Worm (Caenorhabditis elegans) whole organism, young adult: ENCODE results near the gene lgc-21.

Experiments used
- Y53G8AR.9 ChIP-seq: fragments of 200-800 bp; sonication (Bioruptor generic); conservative IDR thresholded peaks from 2 replicates; pipeline ENCODE4 v1.3.6; 2022; ENCODE audit warnings: missing genetic modification reagents, missing genetic modification characterization, missing compliant biosample characterization
- Y95B8A.8 ChIP-seq: fragments of 200-800 bp; sonication (Bioruptor generic); IDR thresholded peaks from 2 replicates; pipeline ENCODE4 v1.3.6; 2022; ENCODE audit warnings: missing genetic modification reagents, missing genetic modification characterization, missing compliant biosample characterization
- aptf-2 ChIP-seq: fragments of 200-800 bp; sonication (Bioruptor generic); conservative IDR thresholded peaks from 2 replicates; pipeline ENCODE4 v1.3.6; 2022; ENCODE audit warnings: missing genetic modification reagents, missing genetic modification characterization, missing compliant biosample characterization
- atf-7 ChIP-seq: sonication (generic microtip); optimal IDR thresholded peaks from 2 replicates; lab custom pipeline; 2017; ENCODE audit warnings: mild to moderate bottlenecking, missing genetic modification characterization, missing compliant biosample characterization
- bed-2 ChIP-seq: fragments of 200-800 bp; sonication (Bioruptor generic); IDR thresholded peaks from 2 replicates; pipeline ENCODE4 v1.3.6; 2022; ENCODE audit warnings: missing genetic modification reagents, missing genetic modification characterization, missing compliant biosample characterization
- lag-1 ChIP-seq: fragments of 200-800 bp; sonication (Bioruptor generic); IDR thresholded peaks from 2 replicates; pipeline ENCODE4 v1.3.6; 2022; ENCODE audit warnings: missing genetic modification reagents, missing genetic modification characterization, missing compliant biosample characterization
- let-526 ChIP-seq: fragments of 200-800 bp; sonication (Bioruptor generic); IDR thresholded peaks from 2 replicates; pipeline ENCODE4 v1.3.6; 2022; ENCODE audit warnings: missing genetic modification reagents, missing genetic modification characterization, missing compliant biosample characterization
- lir-1 ChIP-seq: fragments of 200-800 bp; sonication (Bioruptor generic); conservative IDR thresholded peaks from 2 replicates; pipeline ENCODE4 v1.3.6; 2022; ENCODE audit warnings: missing genetic modification reagents, missing genetic modification characterization, missing compliant biosample characterization
- nfya-1 ChIP-seq: sonication (generic microtip); optimal IDR thresholded peaks from 2 replicates; lab custom pipeline; 2017; ENCODE audit warnings: antibody characterized with exemption, missing compliant biosample characterization, missing genetic modification characterization, borderline replicate concordance; ENCODE audit not compliant: insufficient read depth
- pha-4 ChIP-seq: fragments of 150-350 bp; sonication (generic microtip); optimal IDR thresholded peaks from 2 replicates; lab custom pipeline; 2014; ENCODE audit warnings: missing biosample characterization, missing genetic modification reagents, missing genetic modification characterization
- snpc-1.1 ChIP-seq: sonication (generic microtip); optimal IDR thresholded peaks from 2 replicates; lab custom pipeline; 2017; ENCODE audit warnings: missing genetic modification characterization, mild to moderate bottlenecking, missing compliant biosample characterization, antibody characterized with exemption, moderate library complexity, missing genotype, missing genetic modification reagents; ENCODE audit not compliant: insufficient read depth
- snpc-4 ChIP-seq, 5 experiments: fragments of 150-350 bp in 1 of 5; sonication (generic microtip) in 4 of 5; optimal IDR thresholded peaks; 2 replicates each; lab custom pipeline; 2014 to 2018; ENCODE audit warnings: missing genetic modification characterization in 5 of 5, missing biosample characterization in 3 of 5, antibody characterized with exemption in 2 of 5, mild to moderate bottlenecking in 2 of 5, missing compliant biosample characterization in 2 of 5, missing genotype in 2 of 5, moderate library complexity in 2 of 5, missing genetic modification reagents in 1 of 5
- tbx-9 ChIP-seq: sonication (generic microtip); optimal IDR thresholded peaks from 2 replicates; lab custom pipeline; 2016; ENCODE audit warnings: borderline replicate concordance, missing genetic modification characterization, inconsistent platforms, missing compliant biosample characterization
- unc-62 ChIP-seq: fragments of 150-350 bp; optimal IDR thresholded peaks from 2 replicates; lab custom pipeline; 2014; ENCODE audit warnings: missing biosample characterization, missing genetic modification reagents, missing genetic modification characterization

DNA sequence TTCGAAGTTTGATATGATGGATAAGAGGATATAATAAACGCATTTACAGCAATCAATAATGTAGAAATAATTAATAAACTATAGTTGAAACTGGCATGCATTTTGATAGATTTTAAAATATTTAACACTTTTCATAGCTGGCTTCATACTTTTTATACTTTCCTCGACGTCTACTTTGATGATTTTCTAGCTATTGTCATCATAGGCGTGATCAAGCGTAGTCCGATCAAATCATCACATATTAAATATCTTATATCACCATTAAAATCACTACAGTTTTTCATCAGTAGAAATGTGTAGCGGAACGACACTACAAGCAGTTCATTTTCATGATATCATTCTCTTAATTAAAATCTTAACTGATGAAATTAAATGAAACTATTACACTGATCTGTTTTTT, 52.4 kb downstream of the lgc-21 start, which contains the start of gene C04C11.25:
- TF ChIP-seq snpc-1.1 (tag; lab: Kevin White, UChicago), result no peak
- TF ChIP-seq bed-2 (GFP tag; lab: Robert Waterston, UW), result no peak
- TF ChIP-seq Y95B8A.8 (GFP tag; lab: Robert Waterston, UW), result no peak
- no peak for TF ChIP-seq atf-7
- no peak for TF ChIP-seq pha-4
- TF ChIP-seq Y53G8AR.9 (GFP tag; lab: Robert Waterston, UW), result no peak
- TF ChIP-seq let-526, result no peak
- TF ChIP-seq aptf-2 (GFP tag; lab: Robert Waterston, UW), result no peak
- no peak for TF ChIP-seq snpc-4 (GFP tag; optimal IDR thresholded peaks at IDR 0.05; lab: Kevin White, UChicago)
- no peak for TF ChIP-seq snpc-4 (tag; optimal IDR thresholded peaks at IDR 0.05; lab: Kevin White, UChicago)
- no peak for TF ChIP-seq tbx-9
- no peak for TF ChIP-seq nfya-1
- no peak for TF ChIP-seq unc-62
- TF ChIP-seq lag-1 (GFP tag; lab: Robert Waterston, UW), result no peak
- no peak for TF ChIP-seq lir-1 (GFP tag; lab: Robert Waterston, UW)
